Fruit fly (Drosophila melanogaster) whole organism: ENCODE data around the gene CG15021.

Experiments used
- CG8478 ChIP-seq: fragments of >200 bp; optimal IDR thresholded peaks from 2 replicates; lab custom pipeline; 2018; ENCODE audit warnings: inconsistent platforms
- Dll ChIP-seq: fragments of >200 bp; optimal IDR thresholded peaks from 2 replicates; lab custom pipeline; 2017
- pan ChIP-seq: fragments of >200 bp; optimal IDR thresholded peaks from 2 replicates; lab custom pipeline; 2017
- psq ChIP-seq: fragments of >200 bp; optimal IDR thresholded peaks from 2 replicates; lab custom pipeline; 2017
- usp ChIP-seq: fragments of >200 bp; optimal IDR thresholded peaks from 2 replicates; lab custom pipeline; 2017; ENCODE audit warnings: missing biosample characterization, missing genetic modification characterization, mixed read lengths

DNA sequence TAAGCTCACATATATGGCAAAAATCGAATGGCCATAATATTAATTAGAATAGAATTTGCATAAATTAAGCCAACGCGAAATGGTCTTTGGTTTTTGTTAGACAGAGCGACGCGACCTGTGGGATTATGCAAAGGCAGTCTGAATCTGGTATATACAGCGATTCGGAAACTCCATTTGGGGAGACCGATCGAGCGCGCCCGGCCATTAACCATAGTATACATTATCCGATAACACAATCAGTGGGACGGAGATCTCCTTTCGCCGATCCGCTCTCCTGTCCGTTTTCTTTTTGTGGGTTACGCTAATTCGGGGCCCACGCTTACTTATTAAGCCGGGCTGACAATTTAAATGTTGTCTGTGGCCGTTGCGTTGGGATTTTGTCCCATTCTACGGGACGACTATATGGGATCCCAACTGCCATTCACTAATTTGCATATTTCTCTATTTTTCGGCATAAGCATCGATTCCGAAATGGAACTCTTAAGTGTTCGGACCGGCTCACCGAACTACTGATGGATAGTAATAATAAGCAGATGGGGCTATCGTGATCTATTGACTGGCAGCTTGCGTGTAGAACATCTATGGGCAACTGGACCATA is 41.2 kb downstream of the CG15021 start:
- no peak for TF ChIP-seq pan
- no peak for TF ChIP-seq usp (GFP tag; lab: Kevin White, UChicago)
- TF ChIP-seq psq (lab: Kevin White, UChicago) = no peak
- TF ChIP-seq Dll (lab: Kevin White, UChicago) = no peak
- no peak for TF ChIP-seq CG8478 (lab: Kevin White, UChicago)
